Fruit fly (Drosophila melanogaster) S2 (cell line): ENCODE results near the gene pr.

Source experiments
- CG8478 ChIP-seq: fragments of >200 bp; optimal IDR thresholded peaks from 2 replicates; lab custom pipeline; 2018
- CTCF ChIP-seq, 2 experiments: fragments of >200 bp; optimal IDR thresholded peaks; 2 replicates each; lab custom pipeline; 2018

dm6 chr2L:20027382-20027919 is 47.8 kb downstream of the pr start, which contains the start of gene sNPF:
- TF ChIP-seq CG8478 (lab: Kevin White, UChicago), result no peak
- no peak for TF ChIP-seq CTCF (optimal IDR thresholded peaks at IDR 0.05; lab: Kevin White, UChicago)
